Worm (Caenorhabditis elegans) whole organism, L4/young adult: Measurements from ENCODE around the gene T15B12.1.

ENCODE experiments used
- W03F9.2 ChIP-seq: fragments of 150-350 bp; optimal IDR thresholded peaks from 2 replicates; lab custom pipeline; 2014; ENCODE audit warnings: missing biosample characterization, missing genetic modification characterization
- dao-5 ChIP-seq: sonication (generic microtip); optimal IDR thresholded peaks from 2 replicates; lab custom pipeline; 2016; ENCODE audit warnings: missing genotype, missing genetic modification characterization, moderate library complexity, missing compliant biosample characterization
- him-1 ChIP-seq: sonication (generic microtip); optimal IDR thresholded peaks from 2 replicates; lab custom pipeline; 2016; ENCODE audit warnings: missing genotype, missing genetic modification reagents, missing genetic modification characterization, missing compliant biosample characterization

- TF ChIP-seq him-1 (tag; lab: Kevin White, UChicago) (no peak), dao-5 (tag; lab: Kevin White, UChicago) (no peak), W03F9.2 (tag; lab: Kevin White, UChicago) (no peak)
Measured at ce11 chrIII:5310403-5310802, 22.4 kb downstream of the T15B12.1 start.
